Fruit fly (Drosophila melanogaster) whole organism, embryonic: ENCODE data around the gene CG10283.

Experiments
- CG10147 ChIP-seq: fragments of 200-800 bp; sonication (Bioruptor generic); optimal IDR thresholded peaks from 2 replicates; lab custom pipeline; 2019; ENCODE audit warnings: missing biosample characterization, mild to moderate bottlenecking, missing genetic modification characterization, moderate library complexity
- CG10267 ChIP-seq: fragments of 200-800 bp; sonication (Bioruptor generic); optimal IDR thresholded peaks from 2 replicates; lab custom pipeline; 2018; ENCODE audit warnings: missing biosample characterization, mild to moderate bottlenecking, missing genetic modification characterization, moderate library complexity
- CG11723 ChIP-seq: fragments of 200-800 bp; sonication (Bioruptor generic); optimal IDR thresholded peaks from 2 replicates; lab custom pipeline; 2017; ENCODE audit warnings: missing biosample characterization, mild to moderate bottlenecking, missing genetic modification characterization
- CG12299 ChIP-seq: fragments of 200-800 bp; sonication (Bioruptor generic); optimal IDR thresholded peaks from 2 replicates; lab custom pipeline; 2018; ENCODE audit warnings: missing biosample characterization, mild to moderate bottlenecking, missing genetic modification characterization
- CG13775 ChIP-seq: fragments of 200-800 bp; sonication (Bioruptor generic); optimal IDR thresholded peaks from 3 replicates; lab custom pipeline; 2017; ENCODE audit warnings: missing biosample characterization, mild to moderate bottlenecking, missing genetic modification characterization
- CG14667 ChIP-seq: fragments of 200-800 bp; sonication (Bioruptor generic); IDR thresholded peaks from 2 replicates; pipeline ENCODE4 v1.3.6; 2022; ENCODE audit warnings: missing biosample characterization, missing genetic modification characterization
- CG14860 ChIP-seq: fragments of 200-800 bp; sonication (Bioruptor generic); IDR thresholded peaks from 3 replicates; pipeline ENCODE4 v1.3.6; 2022; ENCODE audit warnings: missing biosample characterization, missing genetic modification characterization; ENCODE audit not compliant: partially characterized antibody
- CG1647 ChIP-seq: fragments of 200-800 bp; sonication (Bioruptor generic); optimal IDR thresholded peaks from 3 replicates; lab custom pipeline; 2016; ENCODE audit warnings: missing biosample characterization, missing genetic modification characterization
- CG17829 ChIP-seq: fragments of 200-800 bp; optimal IDR thresholded peaks from 2 replicates; lab custom pipeline; 2019; ENCODE audit warnings: missing biosample characterization, mild to moderate bottlenecking, missing genetic modification characterization, moderate library complexity
- CG2129 ChIP-seq: fragments of 200-800 bp; sonication (Bioruptor generic); IDR thresholded peaks from 2 replicates; pipeline ENCODE4 v1.3.6; 2022; ENCODE audit warnings: missing biosample characterization, missing genetic modification characterization; ENCODE audit not compliant: partially characterized antibody
- CG32772 ChIP-seq: fragments of 200-800 bp; sonication (Bioruptor generic); IDR thresholded peaks from 2 replicates; pipeline ENCODE4 v1.3.6; 2022; ENCODE audit warnings: missing biosample characterization, missing genetic modification characterization
- CG4328 ChIP-seq: fragments of 200-800 bp; sonication (Bioruptor generic); optimal IDR thresholded peaks from 3 replicates; lab custom pipeline; 2017; ENCODE audit warnings: missing biosample characterization, missing genetic modification reagents, missing genetic modification characterization
- CG6254 ChIP-seq: fragments of 200-800 bp; sonication (Bioruptor generic); optimal IDR thresholded peaks from 3 replicates; lab custom pipeline; 2017; ENCODE audit warnings: mild to moderate bottlenecking, missing biosample characterization, missing genetic modification reagents, missing genetic modification characterization
- CG7745 ChIP-seq: fragments of 200-800 bp; sonication (Bioruptor generic); optimal IDR thresholded peaks from 2 replicates; lab custom pipeline; 2018; ENCODE audit warnings: missing biosample characterization, mild to moderate bottlenecking, missing genetic modification characterization, moderate library complexity
- CG7987 ChIP-seq: fragments of 200-800 bp; sonication (Bioruptor generic); optimal IDR thresholded peaks from 2 replicates; lab custom pipeline; 2018; ENCODE audit warnings: missing biosample characterization, mild to moderate bottlenecking, missing genetic modification characterization, moderate library complexity
- CG8089 ChIP-seq: fragments of 200-800 bp; sonication (Bioruptor generic); optimal IDR thresholded peaks from 3 replicates; lab custom pipeline; 2016; ENCODE audit warnings: missing biosample characterization, missing genetic modification characterization
- CG9817 ChIP-seq: fragments of 200-800 bp; sonication (Bioruptor generic); optimal IDR thresholded peaks from 2 replicates; lab custom pipeline; 2018; ENCODE audit warnings: missing biosample characterization, mild to moderate bottlenecking, missing genetic modification characterization, moderate library complexity
- CG9932 ChIP-seq: fragments of 200-800 bp; sonication (Bioruptor generic); IDR thresholded peaks from 2 replicates; pipeline ENCODE4 v1.3.6; 2022; ENCODE audit warnings: missing biosample characterization, missing genetic modification characterization
- CoRest ChIP-seq: fragments of 200-800 bp; sonication (Bioruptor generic); optimal IDR thresholded peaks from 3 replicates; lab custom pipeline; 2018; ENCODE audit warnings: missing biosample characterization, mild to moderate bottlenecking, missing genetic modification characterization, moderate library complexity
- D19A ChIP-seq: fragments of 200-800 bp; optimal IDR thresholded peaks from 3 replicates; lab custom pipeline; 2019; ENCODE audit warnings: missing biosample characterization, mild to moderate bottlenecking, missing genetic modification characterization, moderate library complexity
- Dbx ChIP-seq: fragments of 200-800 bp; sonication (Bioruptor generic); IDR thresholded peaks from 3 replicates; pipeline ENCODE4 v1.3.6; 2022; ENCODE audit warnings: missing biosample characterization, missing genetic modification characterization
- E2f2 ChIP-seq: fragments of 200-800 bp; sonication (Bioruptor generic); IDR thresholded peaks from 2 replicates; pipeline ENCODE4 v1.3.6; 2022; ENCODE audit warnings: missing biosample characterization, missing genetic modification characterization
- Gug ChIP-seq: fragments of 200-800 bp; sonication (Bioruptor generic); IDR thresholded peaks from 4 replicates; pipeline ENCODE4 v1.3.6; 2022; ENCODE audit warnings: missing biosample characterization, missing genetic modification characterization
- Hmr ChIP-seq: fragments of 200-800 bp; sonication (Bioruptor generic); optimal IDR thresholded peaks from 3 replicates; lab custom pipeline; 2017; ENCODE audit warnings: mild to moderate bottlenecking, missing biosample characterization, missing genetic modification reagents, missing genetic modification characterization
- Lhr ChIP-seq: fragments of 200-800 bp; sonication (Bioruptor generic); optimal IDR thresholded peaks from 3 replicates; lab custom pipeline; 2017; ENCODE audit warnings: mild to moderate bottlenecking, missing biosample characterization, missing genetic modification reagents, missing genetic modification characterization
- MBD-R2 ChIP-seq: fragments of 200-800 bp; sonication (Bioruptor generic); IDR thresholded peaks from 2 replicates; pipeline ENCODE4 v1.3.6; 2022; ENCODE audit warnings: missing biosample characterization, missing genetic modification characterization
- Mad ChIP-seq: fragments of 200-800 bp; sonication (Bioruptor generic); optimal IDR thresholded peaks from 2 replicates; lab custom pipeline; 2016; ENCODE audit warnings: missing biosample characterization, missing genetic modification characterization
- Oaz ChIP-seq: fragments of 200-800 bp; sonication (Bioruptor generic); IDR thresholded peaks from 2 replicates; pipeline ENCODE4 v1.3.6; 2022; ENCODE audit warnings: missing biosample characterization, missing genetic modification characterization
- Oli ChIP-seq: fragments of 200-800 bp; sonication (Bioruptor generic); optimal IDR thresholded peaks from 2 replicates; lab custom pipeline; 2018; ENCODE audit warnings: missing biosample characterization, mild to moderate bottlenecking, missing genetic modification characterization, moderate library complexity
- Poxn ChIP-seq: fragments of 200-800 bp; sonication (Bioruptor generic); IDR thresholded peaks from 2 replicates; pipeline ENCODE4 v1.3.6; 2022; ENCODE audit warnings: missing biosample characterization, missing genetic modification characterization
- Taf1 ChIP-seq: fragments of 200-800 bp; sonication (Bioruptor generic); IDR thresholded peaks from 2 replicates; pipeline ENCODE4 v1.3.6; 2022; ENCODE audit warnings: missing biosample characterization, missing genetic modification characterization
- ap ChIP-seq: fragments of 200-800 bp; sonication (Bioruptor generic); IDR thresholded peaks from 2 replicates; pipeline ENCODE4 v1.3.6; 2022; ENCODE audit warnings: missing biosample characterization, missing genetic modification characterization
- bigmax ChIP-seq: fragments of 200-800 bp; sonication (Bioruptor generic); optimal IDR thresholded peaks from 2 replicates; lab custom pipeline; 2018; ENCODE audit warnings: missing biosample characterization, mild to moderate bottlenecking, missing genetic modification characterization
- dpn ChIP-seq, 2 experiments: fragments of 200-800 bp; sonication (Bioruptor generic); optimal IDR thresholded peaks; 3 replicates each; lab custom pipeline; 2016; ENCODE audit warnings: missing biosample characterization in 2 of 2, missing genetic modification characterization in 2 of 2
- exex ChIP-seq: fragments of 200-800 bp; sonication (Bioruptor generic); optimal IDR thresholded peaks from 4 replicates; lab custom pipeline; 2018; ENCODE audit warnings: missing biosample characterization, mild to moderate bottlenecking, missing genetic modification characterization, moderate library complexity
- gsb-n ChIP-seq: fragments of 200-800 bp; sonication (Bioruptor generic); optimal IDR thresholded peaks from 3 replicates; lab custom pipeline; 2018; ENCODE audit warnings: missing biosample characterization, mild to moderate bottlenecking, missing genetic modification characterization
- insv ChIP-seq, 2 experiments: fragments of 200-800 bp; sonication (Bioruptor generic); optimal IDR thresholded peaks; 3 replicates each; lab custom pipeline; 2016 to 2018; ENCODE audit warnings: missing biosample characterization in 2 of 2, missing genetic modification characterization in 2 of 2
- jigr1 ChIP-seq: fragments of 200-800 bp; sonication (Bioruptor generic); IDR thresholded peaks from 3 replicates; pipeline ENCODE4 v1.3.6; 2022; ENCODE audit warnings: missing biosample characterization, missing genetic modification characterization
- odd ChIP-seq: fragments of 200-800 bp; sonication (Bioruptor generic); optimal IDR thresholded peaks from 2 replicates; lab custom pipeline; 2017; ENCODE audit warnings: missing biosample characterization, mild to moderate bottlenecking, missing genetic modification characterization
- onecut ChIP-seq: fragments of 200-800 bp; sonication (Bioruptor generic); IDR thresholded peaks from 2 replicates; pipeline ENCODE4 v1.3.6; 2022; ENCODE audit warnings: missing biosample characterization, missing genetic modification characterization
- rib ChIP-seq: fragments of 200-800 bp; sonication (Bioruptor generic); IDR thresholded peaks from 2 replicates; pipeline ENCODE4 v1.3.6; 2022; ENCODE audit warnings: missing biosample characterization, missing genetic modification characterization
- sens ChIP-seq: fragments of 200-800 bp; sonication (Bioruptor generic); peaks from one replicate; lab custom pipeline; 2016; ENCODE audit warnings: missing biosample characterization, missing genetic modification characterization
- sens-2 ChIP-seq: fragments of 200-800 bp; sonication (Bioruptor generic); IDR thresholded peaks from 2 replicates; pipeline ENCODE4 v1.3.6; 2022; ENCODE audit warnings: missing biosample characterization, missing genetic modification characterization
- slbo ChIP-seq: fragments of 200-800 bp; sonication (Bioruptor generic); IDR thresholded peaks from 2 replicates; pipeline ENCODE4 v1.3.6; 2022; ENCODE audit warnings: missing biosample characterization, missing genetic modification characterization
- stc ChIP-seq: fragments of 200-800 bp; sonication (Bioruptor generic); IDR thresholded peaks from 2 replicates; pipeline ENCODE4 v1.3.6; 2022; ENCODE audit warnings: missing biosample characterization, missing genetic modification characterization
- vnd ChIP-seq: fragments of 200-800 bp; sonication (Bioruptor generic); IDR thresholded peaks from 3 replicates; pipeline ENCODE4 v1.3.6; 2022; ENCODE audit warnings: missing biosample characterization, missing genetic modification characterization; ENCODE audit not compliant: partially characterized antibody
- wek ChIP-seq: fragments of 200-800 bp; sonication (Bioruptor generic); optimal IDR thresholded peaks from 3 replicates; lab custom pipeline; 2018; ENCODE audit warnings: missing biosample characterization, mild to moderate bottlenecking, missing genetic modification characterization, moderate library complexity
- z ChIP-seq: fragments of 200-800 bp; sonication (Bioruptor generic); IDR thresholded peaks from 3 replicates; pipeline ENCODE4 v1.3.6; 2022; ENCODE audit warnings: missing biosample characterization, missing genetic modification characterization

Gene CG10283

dm6 chr2L:18442903-18443608 is 41.3 kb downstream of the CG10283 start, which contains the start of gene RpS26 (continued):
- TF ChIP-seq CG4328 (peak; percentile 44), Poxn (GFP tag; lab: Robert Waterston, UW) (no peak), CG6254 (GFP tag; lab: Kevin White, UChicago) (no peak), jigr1 (no peak; the same call in 2 of the 3 replicates), CG8089 (GFP tag; lab: Kevin White, UChicago) (no peak)
- TF ChIP-seq, all 482 proteins: peak for 242

- no peak for TF ChIP-seq CG7745
- TF ChIP-seq CG7987 (GFP tag; lab: Kevin White, UChicago): peak; percentile 32
- no peak for TF ChIP-seq CG1647 (GFP tag; lab: Kevin White, UChicago)
- no peak for TF ChIP-seq Gug (GFP tag; lab: Robert Waterston, UW)
- peak; percentile 18 for TF ChIP-seq CG17829 (tag; lab: Kevin White, UChicago)
- peak; percentile 9 for TF ChIP-seq CG9817 (tag; lab: Kevin White, UChicago)
- TF ChIP-seq ap (GFP tag; lab: Robert Waterston, UW): no peak
- peak; percentile 39; the same call in 1 of the 3 replicates for TF ChIP-seq Dbx (GFP tag; lab: Robert Waterston, UW)
- TF ChIP-seq odd (GFP tag; lab: Kevin White, UChicago): no peak
- TF ChIP-seq CG9932 (GFP tag; lab: Robert Waterston, UW): peak; percentile 16; the same call in 1 of the 2 replicates
- no peak for TF ChIP-seq stc
- TF ChIP-seq Lhr: peak; percentile 31
- TF ChIP-seq CG32772: no peak
- TF ChIP-seq E2f2: peak; percentile 29; the same call in 1 of the 2 replicates
- TF ChIP-seq exex (tag; lab: Kevin White, UChicago): no peak
- no peak for TF ChIP-seq wek (GFP tag; lab: Kevin White, UChicago)
- peak; percentile 44 for TF ChIP-seq sens (GFP tag; lab: Kevin White, UChicago)
- peak; percentile 36; the same call in 1 of the 2 replicates for TF ChIP-seq Oaz (GFP tag; lab: Robert Waterston, UW)
- TF ChIP-seq vnd (GFP tag; lab: Robert Waterston, UW): peak; percentile 40; the same call in 1 of the 3 replicates
- no peak for TF ChIP-seq onecut
- peak; percentile 64 for TF ChIP-seq slbo (GFP tag; lab: Robert Waterston, UW)
- TF ChIP-seq sens-2: no peak
- no peak for TF ChIP-seq CG10147 (GFP tag; lab: Kevin White, UChicago)
- TF ChIP-seq z (GFP tag; lab: Robert Waterston, UW): no peak
- no peak for TF ChIP-seq CG2129 (GFP tag; lab: Robert Waterston, UW)
- TF ChIP-seq CG11723 (GFP tag; lab: Kevin White, UChicago): no peak
- TF ChIP-seq gsb-n (tag; lab: Kevin White, UChicago): no peak
- no peak for TF ChIP-seq Taf1 (GFP tag; lab: Robert Waterston, UW)
- TF ChIP-seq rib (GFP tag; lab: Robert Waterston, UW): 0 out of 2 replicates have a peak, but pooled peaks have one; percentile 48
- peak; percentile 46; the same call in 1 of the 3 replicates for TF ChIP-seq CG14860 (GFP tag; lab: Robert Waterston, UW)
- no peak for TF ChIP-seq Mad (GFP tag; lab: Kevin White, UChicago)
- TF ChIP-seq Poxn (GFP tag; lab: Robert Waterston, UW): no peak
- peak; percentile 21 for TF ChIP-seq CoRest (tag; lab: Kevin White, UChicago)
- TF ChIP-seq D19A (tag; lab: Kevin White, UChicago): peak; percentile 12
- no peak for TF ChIP-seq CG13775 (GFP tag; lab: Kevin White, UChicago)
- peak; percentile 14 for TF ChIP-seq CG10267 (tag; lab: Kevin White, UChicago)
- TF ChIP-seq CG14667 (GFP tag; lab: Robert Waterston, UW): no peak
- TF ChIP-seq MBD-R2 (GFP tag; lab: Robert Waterston, UW): peak; percentile 41; the same call in 1 of the 2 replicates
- peak; percentile 13 for TF ChIP-seq Hmr (GFP tag; lab: Kevin White, UChicago)
- no peak for TF ChIP-seq CG12299 (tag; lab: Kevin White, UChicago)
- TF ChIP-seq bigmax: no peak
- peak in 1 of 2 experiments; percentile 6 for TF ChIP-seq insv (GFP tag; optimal IDR thresholded peaks at IDR 0.05; lab: Kevin White, UChicago)
- TF ChIP-seq Oli (tag; lab: Kevin White, UChicago): no peak
- peak in 1 of 2 experiments; percentile 13 for TF ChIP-seq dpn (GFP tag; optimal IDR thresholded peaks at IDR 0.05; lab: Kevin White, UChicago)
Observed at dm6 chr2L:18441220-18441619, 43.1 kb downstream of the CG10283 start.
